Fruit fly (Drosophila melanogaster) whole organism, adult: ENCODE results near the gene Top3beta.

Source experiments
- CG1620 ChIP-seq: fragments of 200-800 bp; sonication (Bioruptor generic); optimal IDR thresholded peaks from 2 replicates; lab custom pipeline; 2016; ENCODE audit warnings: missing biosample characterization, missing genetic modification characterization
- cnc ChIP-seq, 2 experiments: fragments of >200 bp; optimal IDR thresholded peaks; 2 replicates each; lab custom pipeline; 2017
- kay ChIP-seq: fragments of 200-800 bp; sonication (Bioruptor generic); peaks from one replicate; lab custom pipeline; 2016; ENCODE audit warnings: missing biosample characterization, missing genetic modification characterization, borderline replicate concordance
- tj ChIP-seq: fragments of 200-800 bp; sonication (Bioruptor generic); optimal IDR thresholded peaks from 3 replicates; lab custom pipeline; 2017; ENCODE audit warnings: missing biosample characterization, mild to moderate bottlenecking, missing genetic modification characterization, moderate library complexity

dm6 chrX:6303196-6303595, 15.4 kb upstream of the Top3beta start:
- TF ChIP-seq CG1620 (GFP tag; lab: Kevin White, UChicago) (no peak), cnc (optimal IDR thresholded peaks at IDR 0.05; lab: Kevin White, UChicago) (no peak), tj (GFP tag; lab: Kevin White, UChicago) (no peak), kay (GFP tag; lab: Kevin White, UChicago) (no peak)
